Fruit fly (Drosophila melanogaster): ENCODE measurements around the gene ome.

ome gene

DNA sequence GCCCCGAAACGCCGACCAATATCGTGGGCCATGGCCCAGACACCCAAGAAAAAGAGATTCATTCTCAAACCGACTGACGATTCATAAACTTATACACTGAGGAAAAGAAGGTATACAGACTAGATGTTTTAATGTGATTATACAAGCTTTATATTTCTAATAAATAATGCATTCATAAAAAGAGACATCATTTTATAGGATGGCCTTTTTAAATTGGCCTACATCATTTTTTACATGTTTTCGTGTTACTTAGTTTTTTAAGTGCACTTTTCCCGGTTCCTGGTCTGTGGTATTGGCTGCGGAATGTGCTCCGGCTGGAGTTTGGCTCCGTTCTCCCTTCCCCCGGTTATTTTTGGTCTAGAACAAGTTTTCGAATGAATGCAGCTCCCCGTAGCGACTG is 20.1 kb upstream of the ome start (continued):
- TF ChIP-seq CG15601 (tag; optimal IDR thresholded peaks at IDR 0.05) (peak; percentile 95), schlank (tag; optimal IDR thresholded peaks at IDR 0.05) (no peak), yki (optimal IDR thresholded peaks at IDR 0.05) (no peak), Fer3 (tag; optimal IDR thresholded peaks at IDR 0.05) (peak; percentile 52), Deaf1 (tag; optimal IDR thresholded peaks at IDR 0.05) (peak; percentile 50), CG18476 (GFP tag; optimal IDR thresholded peaks at IDR 0.05) (peak; percentile 69), CG16779 (GFP tag; IDR thresholded peaks at IDR 0.05) (no peak), zfh2 (GFP tag; optimal IDR thresholded peaks at IDR 0.05) (no peak), CG34422 (GFP tag; IDR thresholded peaks at IDR 0.05) (no peak), ap (GFP tag; IDR thresholded peaks at IDR 0.05) (peak; percentile 59; the same call in 1 of the 2 replicates), sna (GFP tag; IDR thresholded peaks at IDR 0.05; ENCODE audit: partially characterized antibody) (no peak), CG2120 (GFP tag; optimal IDR thresholded peaks at IDR 0.05) (peak; percentile 6), CkIIα-i1 (GFP tag; IDR thresholded peaks at IDR 0.05) (no peak), fd64A (GFP tag; optimal IDR thresholded peaks at IDR 0.05) (peak; percentile 47), mam (GFP tag; optimal IDR thresholded peaks at IDR 0.05) (peak; percentile 56), CG31365 (tag; optimal IDR thresholded peaks at IDR 0.05) (no peak), dan (GFP tag; IDR thresholded peaks at IDR 0.05) (no peak), Lim3 (GFP tag; IDR thresholded peaks at IDR 0.05) (no peak), CG7963 (GFP tag; IDR thresholded peaks at IDR 0.05; ENCODE audit: partially characterized antibody) (no peak), CG6175 (GFP tag; IDR thresholded peaks at IDR 0.05) (no peak), CG15514 (GFP tag; optimal IDR thresholded peaks at IDR 0.05) (peak; percentile 15), Scr (GFP tag; IDR thresholded peaks at IDR 0.05; ENCODE audit: partially characterized antibody) (no peak), Bgb (GFP tag; IDR thresholded peaks at IDR 0.05; ENCODE audit: partially characterized antibody) (no peak), hbn (GFP tag; IDR thresholded peaks at IDR 0.05; ENCODE audit: partially characterized antibody) (no peak), amos (GFP tag; IDR thresholded peaks at IDR 0.05; ENCODE audit: partially characterized antibody) (no peak), abd-A (tag; optimal IDR thresholded peaks at IDR 0.05) (no peak), p53 (GFP tag; optimal IDR thresholded peaks at IDR 0.05) (no peak), wdn (GFP tag; IDR thresholded peaks at IDR 0.05) (no peak), CG1602 (GFP tag; optimal IDR thresholded peaks at IDR 0.05) (peak; percentile 85), D19B (GFP tag; optimal IDR thresholded peaks at IDR 0.05) (no peak), jumu (GFP tag; optimal IDR thresholded peaks at IDR 0.05) (peak; percentile 27), CG11696 (GFP tag; IDR thresholded peaks at IDR 0.05) (0 out of 2 replicates have a peak, but pooled peaks have one; percentile 35), CG5180 (GFP tag; optimal IDR thresholded peaks at IDR 0.05) (peak; percentile 8), fu2 (GFP tag; optimal IDR thresholded peaks at IDR 0.05) (peak; percentile 6), corto (GFP tag; optimal IDR thresholded peaks at IDR 0.05) (peak; percentile 63), dmrt99B (tag; optimal IDR thresholded peaks at IDR 0.05) (peak; percentile 64), CG32772 (GFP tag; IDR thresholded peaks at IDR 0.05) (peak; percentile 68; the same call in 1 of the 2 replicates), lab (GFP tag; optimal IDR thresholded peaks at IDR 0.05) (peak; percentile 67), CG10959 (GFP tag; IDR thresholded peaks at IDR 0.05) (peak; percentile 80), phol (tag; optimal IDR thresholded peaks at IDR 0.05) (peak; percentile 87), CG17359 (tag; optimal IDR thresholded peaks at IDR 0.05) (peak; percentile 81), CG12659 (GFP tag; optimal IDR thresholded peaks at IDR 0.05) (peak; percentile 45), CG9932 (GFP tag; IDR thresholded peaks at IDR 0.05) (no peak), CG13894 (tag; optimal IDR thresholded peaks at IDR 0.05) (no peak), Aef1 (GFP tag; IDR thresholded peaks at IDR 0.05) (0 out of 3 replicates have a peak, but pooled peaks have one; percentile 12), E2f1 (GFP tag; IDR thresholded peaks at IDR 0.05) (peak; percentile 67), cad (GFP tag; optimal IDR thresholded peaks at IDR 0.05) (no peak), CG15073 (GFP tag; optimal IDR thresholded peaks at IDR 0.05) (no peak), Ravus (GFP tag; IDR thresholded peaks at IDR 0.05) (no peak), gfzf (GFP tag; optimal IDR thresholded peaks at IDR 0.05) (no peak), CG7839 (tag; optimal IDR thresholded peaks at IDR 0.05) (peak; percentile 80)

All from whole organism, embryonic.